Fruit fly (Drosophila melanogaster) whole organism, pupa: ENCODE data around the gene Peritrophin-15a.
A peak's percentile ranks its signal among the peaks of the same experiment; 100 is the strongest.

Experiments
- CG10348 ChIP-seq: fragments of 200-800 bp; sonication (Bioruptor generic); IDR thresholded peaks from 2 replicates; pipeline ENCODE4 v1.3.6; 2022; ENCODE audit warnings: missing biosample characterization, missing genetic modification characterization
- CG12605 ChIP-seq: fragments of 200-800 bp; sonication (Bioruptor generic); IDR thresholded peaks from 2 replicates; pipeline ENCODE4 v1.3.6; 2022; ENCODE audit warnings: missing biosample characterization, missing genetic modification characterization
- CG13204 ChIP-seq: fragments of 200-800 bp; sonication (Bioruptor generic); optimal IDR thresholded peaks from 2 replicates; lab custom pipeline; 2018; ENCODE audit warnings: missing biosample characterization, mild to moderate bottlenecking, missing genetic modification characterization, moderate library complexity
- CG14655 ChIP-seq: fragments of 200-800 bp; sonication (Bioruptor generic); optimal IDR thresholded peaks from 3 replicates; lab custom pipeline; 2017; ENCODE audit warnings: mild to moderate bottlenecking, missing biosample characterization, missing genetic modification reagents, missing genetic modification characterization
- CG15710 ChIP-seq: fragments of 200-800 bp; sonication (Bioruptor generic); optimal IDR thresholded peaks from 2 replicates; lab custom pipeline; 2018; ENCODE audit warnings: missing biosample characterization, mild to moderate bottlenecking, missing genetic modification characterization, moderate library complexity
- CG17806 ChIP-seq: fragments of 200-800 bp; sonication (Bioruptor generic); optimal IDR thresholded peaks from 2 replicates; lab custom pipeline; 2018; ENCODE audit warnings: missing biosample characterization, mild to moderate bottlenecking, missing genetic modification characterization, moderate library complexity
- CG32121 ChIP-seq: fragments of 200-800 bp; sonication (Bioruptor generic); IDR thresholded peaks from 2 replicates; pipeline ENCODE4 v1.3.6; 2022; ENCODE audit warnings: missing biosample characterization, missing genetic modification characterization
- CG34367 ChIP-seq: fragments of 200-800 bp; sonication (Bioruptor generic); optimal IDR thresholded peaks from 2 replicates; lab custom pipeline; 2018; ENCODE audit warnings: missing biosample characterization, mild to moderate bottlenecking, missing genetic modification characterization
- CG4496 ChIP-seq: fragments of 200-800 bp; sonication (Bioruptor generic); IDR thresholded peaks from 3 replicates; pipeline ENCODE4 v1.3.6; 2022; ENCODE audit warnings: missing biosample characterization, missing genetic modification characterization
- CG8159 ChIP-seq: fragments of 200-800 bp; sonication (Bioruptor generic); optimal IDR thresholded peaks from 3 replicates; lab custom pipeline; 2018; ENCODE audit warnings: missing biosample characterization, mild to moderate bottlenecking, missing genetic modification characterization, moderate library complexity
- CG8301 ChIP-seq: fragments of 200-800 bp; sonication (Bioruptor generic); optimal IDR thresholded peaks from 2 replicates; lab custom pipeline; 2018; ENCODE audit warnings: missing biosample characterization, mild to moderate bottlenecking, missing genetic modification characterization
- CG9948 ChIP-seq: fragments of 200-800 bp; sonication (Bioruptor generic); optimal IDR thresholded peaks from 2 replicates; lab custom pipeline; 2018; ENCODE audit warnings: missing biosample characterization, mild to moderate bottlenecking, missing genetic modification characterization, moderate library complexity
- D1 ChIP-seq: fragments of 200-800 bp; sonication (Bioruptor generic); optimal IDR thresholded peaks from 2 replicates; lab custom pipeline; 2018; ENCODE audit warnings: missing biosample characterization, mild to moderate bottlenecking, missing genetic modification characterization, moderate library complexity
- EcR ChIP-seq: fragments of 200-800 bp; sonication (Bioruptor generic); optimal IDR thresholded peaks from 3 replicates; lab custom pipeline; 2019; ENCODE audit warnings: missing biosample characterization, missing genetic modification characterization, mild to moderate bottlenecking, moderate library complexity, missing genetic modification reagents
- Ets98B ChIP-seq: fragments of 200-800 bp; sonication (Bioruptor generic); IDR thresholded peaks from 2 replicates; pipeline ENCODE4 v1.3.6; 2022; ENCODE audit warnings: missing biosample characterization, missing genetic modification characterization
- Pif1A ChIP-seq: fragments of 200-800 bp; sonication (Bioruptor generic); optimal IDR thresholded peaks from 3 replicates; lab custom pipeline; 2016; ENCODE audit warnings: missing biosample characterization, missing genetic modification characterization
- Pif1B ChIP-seq: fragments of 200-800 bp; sonication (Bioruptor generic); optimal IDR thresholded peaks from 3 replicates; lab custom pipeline; 2016; ENCODE audit warnings: missing biosample characterization, missing genetic modification characterization
- Snoo ChIP-seq: fragments of 200-800 bp; sonication (Bioruptor generic); optimal IDR thresholded peaks from 3 replicates; lab custom pipeline; 2017; ENCODE audit warnings: missing biosample characterization, mild to moderate bottlenecking, missing genetic modification characterization, inconsistent platforms
- fd96Ca ChIP-seq: fragments of 200-800 bp; sonication (Bioruptor generic); IDR thresholded peaks from 3 replicates; pipeline ENCODE4 v1.3.6; 2022; ENCODE audit warnings: missing biosample characterization, missing genetic modification characterization
- gl ChIP-seq: fragments of 200-800 bp; sonication (Bioruptor generic); optimal IDR thresholded peaks from 2 replicates; lab custom pipeline; 2018; ENCODE audit warnings: missing biosample characterization, mild to moderate bottlenecking, missing genetic modification characterization
- rn ChIP-seq: fragments of 200-800 bp; sonication (Bioruptor generic); IDR thresholded peaks from 2 replicates; pipeline ENCODE4 v1.3.6; 2022; ENCODE audit warnings: missing biosample characterization, missing genetic modification characterization

Gene Peritrophin-15a

dm6 chr2L:8392298-8392697, 3.6 kb downstream of the Peritrophin-15a start, which contains the start of gene CG42820:
Gene CG42820 (minus strand): TSS chr2L:8392398.
- TF ChIP-seq CG9948 (no peak), CG32121 (no peak), rn (GFP tag; lab: Robert Waterston, UW) (no peak)

dm6 chr2L:8389231-8389630, 6.7 kb downstream of the Peritrophin-15a start, which contains the start of gene CG42819:
Gene CG42819 (minus strand): TSS chr2L:8389331.
- no peak for TF ChIP-seq fd96Ca (GFP tag; lab: Robert Waterston, UW)
- no peak for TF ChIP-seq D1
- no peak for TF ChIP-seq Snoo (tag; lab: Kevin White, UChicago)
- TF ChIP-seq Ets98B (GFP tag; lab: Robert Waterston, UW) = no peak
- no peak for TF ChIP-seq CG10348
- TF ChIP-seq Pif1B (GFP tag; lab: Kevin White, UChicago) = no peak

dm6 chr2L:8385849-8386248, 10.0 kb downstream of the Peritrophin-15a start:
- no peak for TF ChIP-seq gl
- TF ChIP-seq CG34367 (tag; lab: Kevin White, UChicago) = no peak

- no peak for TF ChIP-seq CG8159
- TF ChIP-seq EcR (GFP tag; lab: Kevin White, UChicago) = no peak
- no peak for TF ChIP-seq CG14655
- no peak for TF ChIP-seq CG4496
- TF ChIP-seq CG10348 = no peak
- TF ChIP-seq CG13204 (GFP tag; lab: Kevin White, UChicago) = no peak
- no peak for TF ChIP-seq gl
- TF ChIP-seq CG17806 (tag; lab: Kevin White, UChicago) = no peak
- TF ChIP-seq CG15710 = no peak
- TF ChIP-seq Pif1B (GFP tag; lab: Kevin White, UChicago) = no peak
- no peak for TF ChIP-seq Ets98B (GFP tag; lab: Robert Waterston, UW)
- no peak for TF ChIP-seq D1
- TF ChIP-seq rn (GFP tag; lab: Robert Waterston, UW) = no peak
- no peak for TF ChIP-seq Pif1A (GFP tag; lab: Kevin White, UChicago)
Measured at dm6 chr2L:8384985-8385519, 10.8 kb downstream of the Peritrophin-15a start.

- TF ChIP-seq D1 (peak; percentile 86), CG8301 (peak; percentile 86), rn (GFP tag; lab: Robert Waterston, UW) (peak; percentile 81), Pif1B (GFP tag; lab: Kevin White, UChicago) (peak; percentile 69), fd96Ca (GFP tag; lab: Robert Waterston, UW) (no peak), Ets98B (GFP tag; lab: Robert Waterston, UW) (peak; percentile 76), CG13204 (GFP tag; lab: Kevin White, UChicago) (no peak), Pif1A (GFP tag; lab: Kevin White, UChicago) (peak; percentile 33), CG17806 (tag; lab: Kevin White, UChicago) (peak; percentile 92), CG14655 (peak; percentile 93), CG10348 (peak; percentile 61; the same call in 1 of the 2 replicates), CG32121 (peak; percentile 90), CG15710 (peak; percentile 95), CG4496 (peak; percentile 88), gl (peak; percentile 30), CG12605 (GFP tag; lab: Robert Waterston, UW) (peak; percentile 78), Snoo (tag; lab: Kevin White, UChicago) (peak; percentile 92), CG9948 (peak; percentile 92), CG34367 (tag; lab: Kevin White, UChicago) (peak; percentile 86), EcR (GFP tag; lab: Kevin White, UChicago) (peak; percentile 22), CG8159 (peak; percentile 96)
Measured at dm6 chr2L:8384108-8384601, 11.7 kb downstream of the Peritrophin-15a start, which contains the start of the genes Dad1 and CG13384. Gene Dad1 (minus strand): TSS chr2L:8384137. Gene CG13384 (plus strand): TSS chr2L:8384455.

- TF ChIP-seq CG4496 (peak; percentile 80), CG9948 (no peak), CG8159 (peak; percentile 47), rn (GFP tag; lab: Robert Waterston, UW) (peak; percentile 15; the same call in 1 of the 2 replicates), EcR (GFP tag; lab: Kevin White, UChicago) (peak; percentile 0), fd96Ca (GFP tag; lab: Robert Waterston, UW) (no peak; the same call in 2 of the 3 replicates), CG34367 (tag; lab: Kevin White, UChicago) (peak; percentile 7), Pif1B (GFP tag; lab: Kevin White, UChicago) (peak; percentile 34), Snoo (tag; lab: Kevin White, UChicago) (peak; percentile 67), CG32121 (no peak), D1 (no peak), CG10348 (no peak), CG12605 (GFP tag; lab: Robert Waterston, UW) (no peak), CG17806 (tag; lab: Kevin White, UChicago) (peak; percentile 34), Pif1A (GFP tag; lab: Kevin White, UChicago) (peak; percentile 48), Ets98B (GFP tag; lab: Robert Waterston, UW) (peak; percentile 66), gl (peak; percentile 44), CG13204 (GFP tag; lab: Kevin White, UChicago) (no peak), CG15710 (peak; percentile 37), CG14655 (peak; percentile 25), CG8301 (peak; percentile 17)
Measured at dm6 chr2L:8382646-8383045, 13.2 kb downstream of the Peritrophin-15a start, which contains the start of the genes CG13392 and Rcd4. Gene CG13392 (minus strand): TSS chr2L:8382807. Gene Rcd4 (plus strand): TSS chr2L:8382861.
